Fruit fly (Drosophila melanogaster): ENCODE results near the gene bab1.

- no peak for TF ChIP-seq Myc (optimal IDR thresholded peaks at IDR 0.05)
- no peak for TF ChIP-seq psq (GFP tag; optimal IDR thresholded peaks at IDR 0.05)
- TF ChIP-seq usp (GFP tag; optimal IDR thresholded peaks at IDR 0.05) = no peak
- TF ChIP-seq OdsH (GFP tag; optimal IDR thresholded peaks at IDR 0.05) = no peak
- no peak for TF ChIP-seq dl (GFP tag; optimal IDR thresholded peaks at IDR 0.05; ENCODE audit: insufficient read depth in 1 of 2, partially characterized antibody in 2 of 2)
- TF ChIP-seq fru (GFP tag; optimal IDR thresholded peaks at IDR 0.05) = no peak
- no peak for TF ChIP-seq CrebA (GFP tag; optimal IDR thresholded peaks at IDR 0.05; ENCODE audit: borderline replicate concordance)
- no peak for TF ChIP-seq lola (GFP tag; optimal IDR thresholded peaks at IDR 0.05)
- no peak for TF ChIP-seq tai (GFP tag; optimal IDR thresholded peaks at IDR 0.05)
Observed at dm6 chr3L:1139376-1139775, 38.5 kb upstream of the bab1 start.

Measured in whole organism, wandering third instar larva.